Worm (Caenorhabditis elegans) whole organism, midembryonic: ENCODE data around the gene elo-1.

ENCODE experiments used
- flt-1 ChIP-seq: fragments of 200-800 bp; sonication (Bioruptor generic); IDR thresholded peaks from 2 replicates; pipeline ENCODE4 v1.3.6; 2022; ENCODE audit warnings: missing genetic modification characterization, missing compliant biosample characterization
- med-1 ChIP-seq: sonication (generic microtip); optimal IDR thresholded peaks from 2 replicates; lab custom pipeline; 2017; ENCODE audit warnings: missing genetic modification characterization, mild to moderate bottlenecking, missing compliant biosample characterization, antibody characterized with exemption, missing genetic modification reagents; ENCODE audit not compliant: insufficient read depth

DNA sequence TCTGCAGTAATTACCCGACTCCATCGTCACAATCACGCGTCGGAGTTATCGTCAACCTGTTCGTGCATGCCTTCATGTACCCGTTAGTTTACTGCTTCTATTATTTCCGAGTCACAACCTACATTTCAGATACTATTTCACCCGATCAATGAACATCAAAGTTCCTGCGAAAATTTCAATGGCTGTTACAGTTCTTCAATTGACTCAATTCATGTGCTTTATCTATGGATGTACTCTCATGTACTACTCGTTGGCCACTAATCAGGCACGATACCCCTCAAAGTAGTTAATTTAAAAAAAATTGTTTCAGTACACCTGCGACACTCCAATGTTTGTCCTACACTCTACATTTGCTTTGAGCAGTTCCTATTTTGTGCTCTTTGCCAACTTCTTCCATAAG lies 4.6 kb downstream of the elo-1 start:
- TF ChIP-seq flt-1 (GFP tag; lab: Robert Waterston, UW) (no peak), med-1 (GFP tag; lab: Kevin White, UChicago) (no peak)
